Worm (Caenorhabditis elegans): Measurements from ENCODE around the gene pah-1.

pah-1 gene

ce11 chrII:8787376-8787775 lies 20.6 kb upstream of the pah-1 start (continued):
- TF ChIP-seq aly-2 (tag; optimal IDR thresholded peaks at IDR 0.05) (peak; percentile 18), unc-39 (tag; optimal IDR thresholded peaks at IDR 0.05) (no peak), nhr-77 (tag; optimal IDR thresholded peaks at IDR 0.05) (no peak), lin-39 (tag; optimal IDR thresholded peaks at IDR 0.05) (peak; percentile 96), skn-1 (tag; optimal IDR thresholded peaks at IDR 0.05) (peak; percentile 96), sea-2 (GFP tag; optimal IDR thresholded peaks at IDR 0.05) (no peak)

- TF ChIP-seq nhr-77 (tag; optimal IDR thresholded peaks at IDR 0.05) (no peak), ama-1 (optimal IDR thresholded peaks at IDR 0.05) (peak; percentile 71), fos-1 (tag; optimal IDR thresholded peaks at IDR 0.05) (no peak), nfya-1 (tag; optimal IDR thresholded peaks at IDR 0.05; ENCODE audit: insufficient read depth) (peak; percentile 55), nhr-237 (tag; optimal IDR thresholded peaks at IDR 0.05) (no peak), lsy-12 (tag; optimal IDR thresholded peaks at IDR 0.05) (no peak), snpc-4 (tag; optimal IDR thresholded peaks at IDR 0.05) (peak; percentile 38), nhr-11 (tag; optimal IDR thresholded peaks at IDR 0.05) (peak; percentile 1), elt-2 (tag; optimal IDR thresholded peaks at IDR 0.05) (no peak), lin-39 (tag; optimal IDR thresholded peaks at IDR 0.05) (no peak), tbx-2 (tag; optimal IDR thresholded peaks at IDR 0.05) (no peak), egl-5 (tag; optimal IDR thresholded peaks at IDR 0.05) (peak; percentile 25), hmg-11 (tag; optimal IDR thresholded peaks at IDR 0.05) (peak; percentile 78)
Observed at ce11 chrII:8785875-8786274, 19.1 kb upstream of the pah-1 start.

DNA sequence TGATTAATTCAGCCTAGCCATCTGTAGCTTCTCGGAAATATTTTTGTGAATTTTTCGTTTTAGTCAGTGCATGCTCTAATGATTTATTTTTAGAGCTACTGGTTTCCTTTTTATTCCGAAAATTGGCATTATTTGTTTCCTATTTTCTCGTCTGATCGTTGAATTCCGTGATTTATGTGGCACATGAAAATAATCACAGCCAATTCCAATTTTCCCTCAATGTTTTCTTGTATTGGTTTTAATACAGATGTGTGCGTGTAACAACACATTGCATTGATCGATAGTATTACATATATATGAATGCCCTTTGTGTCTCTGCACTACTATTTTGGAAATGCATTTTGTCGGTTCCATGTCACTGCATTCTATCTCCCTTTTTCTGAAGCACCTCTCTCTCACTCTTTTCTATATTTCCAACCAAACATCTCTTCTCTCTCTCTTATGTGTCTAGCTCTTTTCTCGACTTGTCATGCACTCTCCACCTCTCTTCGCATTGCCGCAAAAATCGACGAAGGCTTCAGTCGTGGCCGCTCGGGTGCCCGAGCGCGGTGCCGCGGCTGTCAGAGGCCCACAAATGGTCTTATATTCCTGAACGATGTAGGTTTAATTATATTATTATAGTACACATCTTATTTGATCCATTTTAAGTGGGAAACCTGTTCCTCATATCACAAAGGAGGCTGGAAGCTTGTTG lies 17.6 kb upstream of the pah-1 start:
- TF ChIP-seq ama-1 (optimal IDR thresholded peaks at IDR 0.05) (peak; percentile 94), nhr-77 (tag; optimal IDR thresholded peaks at IDR 0.05) (no peak), nhr-25 (tag; optimal IDR thresholded peaks at IDR 0.05) (no peak), aly-2 (tag; optimal IDR thresholded peaks at IDR 0.05) (no peak), nhr-43 (tag; optimal IDR thresholded peaks at IDR 0.05; ENCODE audit: poor library complexity, severe bottlenecking) (peak; percentile 13), ceh-28 (tag; optimal IDR thresholded peaks at IDR 0.05) (peak; percentile 9), pqm-1 (tag; optimal IDR thresholded peaks at IDR 0.05) (peak; percentile 32), lin-39 (tag; optimal IDR thresholded peaks at IDR 0.05) (peak; percentile 67), hmg-11 (tag; optimal IDR thresholded peaks at IDR 0.05) (peak; percentile 57), nfya-1 (tag; optimal IDR thresholded peaks at IDR 0.05; ENCODE audit: insufficient read depth) (peak; percentile 81), ceh-82 (tag; optimal IDR thresholded peaks at IDR 0.05) (no peak), pha-4 (tag; optimal IDR thresholded peaks at IDR 0.05) (peak; percentile 38), ceh-16 (tag; optimal IDR thresholded peaks at IDR 0.05) (no peak), nhr-237 (tag; optimal IDR thresholded peaks at IDR 0.05) (no peak), elt-2 (tag; optimal IDR thresholded peaks at IDR 0.05) (peak; percentile 29)

- no peak for TF ChIP-seq unc-39 (tag; optimal IDR thresholded peaks at IDR 0.05)
Observed at ce11 chrII:8783451-8783967, 16.7 kb upstream of the pah-1 start, which contains the start of gene sgn-1. TSS of gene sgn-1 (minus strand) at chrII:8783670.

ce11 chrII:8776504-8776903 lies 9.7 kb upstream of the pah-1 start:
- TF ChIP-seq nhr-77 (tag; optimal IDR thresholded peaks at IDR 0.05) = no peak
- TF ChIP-seq nfya-1 (tag; optimal IDR thresholded peaks at IDR 0.05; ENCODE audit: insufficient read depth) = no peak
- TF ChIP-seq zag-1 (tag; optimal IDR thresholded peaks at IDR 0.05) = no peak
- TF ChIP-seq snpc-4 (tag; optimal IDR thresholded peaks at IDR 0.05) = no peak
- no peak for TF ChIP-seq nhr-23 (tag; optimal IDR thresholded peaks at IDR 0.05)
- TF ChIP-seq ceh-28 (tag; optimal IDR thresholded peaks at IDR 0.05) = no peak
- no peak for TF ChIP-seq ztf-4 (tag; optimal IDR thresholded peaks at IDR 0.05)
- TF ChIP-seq ZK546.5 (tag; optimal IDR thresholded peaks at IDR 0.05) = no peak
- no peak for TF ChIP-seq elt-1 (tag; optimal IDR thresholded peaks at IDR 0.05)
- TF ChIP-seq eor-1 (tag; optimal IDR thresholded peaks at IDR 0.05) = no peak
- no peak for TF ChIP-seq skn-1 (tag; optimal IDR thresholded peaks at IDR 0.05)
- TF ChIP-seq R02D3.7 (tag; optimal IDR thresholded peaks at IDR 0.05) = no peak
- no peak for TF ChIP-seq nhr-12 (tag; optimal IDR thresholded peaks at IDR 0.05)
- TF ChIP-seq nhr-43 (tag; optimal IDR thresholded peaks at IDR 0.05; ENCODE audit: poor library complexity, severe bottlenecking) = no peak
